Worm (Caenorhabditis elegans) whole organism, midembryonic: ENCODE measurements around the gene dao-2.

ENCODE experiments used
- cog-1 ChIP-seq: sonication (generic microtip); optimal IDR thresholded peaks from 2 replicates; lab custom pipeline; 2016; ENCODE audit warnings: missing genetic modification characterization, missing compliant biosample characterization
- flt-1 ChIP-seq: fragments of 200-800 bp; sonication (Bioruptor generic); IDR thresholded peaks from 2 replicates; pipeline ENCODE4 v1.3.6; 2022; ENCODE audit warnings: missing genetic modification characterization, missing compliant biosample characterization
- klf-2 ChIP-seq: fragments of 200-800 bp; sonication (Bioruptor generic); conservative IDR thresholded peaks from 2 replicates; pipeline ENCODE4 v1.3.6; 2022; ENCODE audit warnings: missing genetic modification reagents, missing genetic modification characterization, missing compliant biosample characterization
- med-1 ChIP-seq: sonication (generic microtip); optimal IDR thresholded peaks from 2 replicates; lab custom pipeline; 2017; ENCODE audit warnings: missing genetic modification characterization, mild to moderate bottlenecking, missing compliant biosample characterization, antibody characterized with exemption, missing genetic modification reagents; ENCODE audit not compliant: insufficient read depth
- ref-1 ChIP-seq: fragments of 200-800 bp; sonication (Bioruptor generic); conservative IDR thresholded peaks from 2 replicates; pipeline ENCODE4 v1.3.6; 2022; ENCODE audit warnings: missing genetic modification reagents, missing genetic modification characterization, missing compliant biosample characterization
- tab-1 ChIP-seq: fragments of 200-800 bp; sonication (Bioruptor generic); IDR thresholded peaks from 2 replicates; pipeline ENCODE4 v1.3.6; 2022; ENCODE audit warnings: missing genetic modification characterization, missing compliant biosample characterization
- ztf-29 ChIP-seq: fragments of 200-800 bp; sonication (Bioruptor generic); IDR thresholded peaks from 2 replicates; pipeline ENCODE4 v1.3.6; 2022; ENCODE audit warnings: missing genetic modification reagents, missing genetic modification characterization, missing compliant biosample characterization

ce11 chrII:4600818-4601217 lies 38.1 kb downstream of the dao-2 start:
- TF ChIP-seq flt-1 (GFP tag; lab: Robert Waterston, UW) (no peak), klf-2 (GFP tag; lab: Robert Waterston, UW) (no peak), ref-1 (no peak), ztf-29 (GFP tag; lab: Robert Waterston, UW) (no peak), tab-1 (no peak), cog-1 (no peak), med-1 (GFP tag; lab: Kevin White, UChicago) (no peak)
